Worm (Caenorhabditis elegans) whole organism, L3 larva: ENCODE results near the gene R155.5.

ENCODE experiments used
- R02D3.7 ChIP-seq: fragments of 150-350 bp; optimal IDR thresholded peaks from 2 replicates; lab custom pipeline; 2014; ENCODE audit warnings: missing biosample characterization, missing genetic modification characterization
- ZK546.5 ChIP-seq: sonication (generic microtip); optimal IDR thresholded peaks from 2 replicates; lab custom pipeline; 2017; ENCODE audit warnings: missing biosample characterization, missing genetic modification characterization
- aly-2 ChIP-seq: fragments of 150-350 bp; optimal IDR thresholded peaks from 2 replicates; lab custom pipeline; 2014; ENCODE audit warnings: missing biosample characterization, missing genetic modification characterization
- ama-1 ChIP-seq: fragments of 150-350 bp; optimal IDR thresholded peaks from 2 replicates; lab custom pipeline; 2018
- ceh-16 ChIP-seq: sonication (generic microtip); optimal IDR thresholded peaks from 2 replicates; lab custom pipeline; 2017; ENCODE audit warnings: missing biosample characterization, missing genetic modification characterization
- ceh-28 ChIP-seq: fragments of 150-350 bp; optimal IDR thresholded peaks from 2 replicates; lab custom pipeline; 2014; ENCODE audit warnings: missing biosample characterization, missing genetic modification reagents, missing genetic modification characterization
- ceh-82 ChIP-seq: fragments of 150-350 bp; optimal IDR thresholded peaks from 2 replicates; lab custom pipeline; 2014; ENCODE audit warnings: missing biosample characterization, missing genetic modification characterization
- ceh-9 ChIP-seq: sonication (generic microtip); optimal IDR thresholded peaks from 2 replicates; lab custom pipeline; 2018; ENCODE audit warnings: missing biosample characterization, missing genetic modification characterization
- daf-12 ChIP-seq: fragments of 150-350 bp; optimal IDR thresholded peaks from 2 replicates; lab custom pipeline; 2014; ENCODE audit warnings: missing biosample characterization, missing genetic modification reagents, missing genetic modification characterization
- egl-27 ChIP-seq: sonication (generic microtip); optimal IDR thresholded peaks from 4 replicates; lab custom pipeline; 2017; ENCODE audit warnings: missing biosample characterization, missing genetic modification reagents, missing genetic modification characterization
- egl-5 ChIP-seq: fragments of 150-350 bp; optimal IDR thresholded peaks from 2 replicates; lab custom pipeline; 2017; ENCODE audit warnings: missing biosample characterization, missing genetic modification reagents, missing genetic modification characterization, inconsistent platforms
- elt-1 ChIP-seq: fragments of 150-350 bp; optimal IDR thresholded peaks from 2 replicates; lab custom pipeline; 2014; ENCODE audit warnings: missing biosample characterization, missing genetic modification characterization
- elt-2 ChIP-seq: sonication (generic microtip); optimal IDR thresholded peaks from 2 replicates; lab custom pipeline; 2016; ENCODE audit warnings: missing genetic modification reagents, mild to moderate bottlenecking, missing genetic modification characterization, missing compliant biosample characterization
- elt-3 ChIP-seq, 3 experiments: fragments of 150-350 bp in 1 of 3; sonication (generic microtip) in 2 of 3; optimal IDR thresholded peaks; 2 replicates in 2 of 3; 4 replicates in 1 of 3; lab custom pipeline; 2014 to 2017; ENCODE audit warnings: missing biosample characterization in 3 of 3, missing genetic modification characterization in 3 of 3
- eor-1 ChIP-seq, 2 experiments: fragments of 150-350 bp; optimal IDR thresholded peaks; 2 replicates each; lab custom pipeline; 2014 to 2018; ENCODE audit warnings: missing biosample characterization in 2 of 2, missing genetic modification characterization in 2 of 2
- fkh-10 ChIP-seq: sonication (generic microtip); optimal IDR thresholded peaks from 2 replicates; lab custom pipeline; 2017; ENCODE audit warnings: missing biosample characterization, missing genetic modification reagents, missing genetic modification characterization
- fkh-2 ChIP-seq: fragments of 150-350 bp; optimal IDR thresholded peaks from 2 replicates; lab custom pipeline; 2014; ENCODE audit warnings: missing biosample characterization, missing genetic modification reagents, missing genetic modification characterization
- fos-1 ChIP-seq: fragments of 150-350 bp; optimal IDR thresholded peaks from 2 replicates; lab custom pipeline; 2014; ENCODE audit warnings: missing biosample characterization, missing genetic modification characterization
- hmg-11 ChIP-seq: sonication (generic microtip); optimal IDR thresholded peaks from 2 replicates; lab custom pipeline; 2016; ENCODE audit warnings: missing genetic modification characterization, missing compliant biosample characterization
- jun-1 ChIP-seq: fragments of 150-350 bp; optimal IDR thresholded peaks from 2 replicates; lab custom pipeline; 2014; ENCODE audit warnings: missing biosample characterization, missing genetic modification reagents, missing genetic modification characterization
- lin-15B ChIP-seq: fragments of 150-350 bp; optimal IDR thresholded peaks from 2 replicates; lab custom pipeline; 2014; ENCODE audit warnings: missing biosample characterization, missing genetic modification characterization
- lin-39 ChIP-seq: fragments of 150-350 bp; optimal IDR thresholded peaks from 2 replicates; lab custom pipeline; 2018; ENCODE audit warnings: missing biosample characterization, missing genetic modification reagents, missing genetic modification characterization
- lsy-12 ChIP-seq: sonication (generic microtip); optimal IDR thresholded peaks from 2 replicates; lab custom pipeline; 2016; ENCODE audit warnings: mild to moderate bottlenecking, missing genetic modification characterization, missing compliant biosample characterization
- mdl-1 ChIP-seq: fragments of 150-350 bp; optimal IDR thresholded peaks from 2 replicates; lab custom pipeline; 2014; ENCODE audit warnings: missing biosample characterization, missing genetic modification characterization
- mml-1 ChIP-seq: fragments of 150-350 bp; sonication (generic microtip); optimal IDR thresholded peaks from 3 replicates; lab custom pipeline; 2014; ENCODE audit warnings: missing biosample characterization, missing genetic modification characterization
- nfya-1 ChIP-seq: sonication (generic microtip); optimal IDR thresholded peaks from 2 replicates; lab custom pipeline; 2017; ENCODE audit warnings: missing genetic modification characterization, mild to moderate bottlenecking, missing compliant biosample characterization, antibody characterized with exemption, moderate library complexity; ENCODE audit not compliant: insufficient read depth
- nhr-11 ChIP-seq: fragments of 150-350 bp; optimal IDR thresholded peaks from 2 replicates; lab custom pipeline; 2014; ENCODE audit warnings: missing biosample characterization, missing genetic modification characterization
- nhr-12 ChIP-seq: fragments of 150-350 bp; optimal IDR thresholded peaks from 2 replicates; lab custom pipeline; 2014; ENCODE audit warnings: missing biosample characterization, missing genetic modification characterization
- nhr-23 ChIP-seq: fragments of 150-350 bp; optimal IDR thresholded peaks from 2 replicates; lab custom pipeline; 2014; ENCODE audit warnings: missing biosample characterization, missing genetic modification reagents, missing genetic modification characterization
- nhr-237 ChIP-seq: fragments of 150-350 bp; optimal IDR thresholded peaks from 2 replicates; lab custom pipeline; 2014; ENCODE audit warnings: missing biosample characterization, missing genetic modification characterization
- nhr-25 ChIP-seq: sonication (generic microtip); optimal IDR thresholded peaks from 2 replicates; lab custom pipeline; 2017; ENCODE audit warnings: missing biosample characterization, missing genetic modification characterization
- nhr-28 ChIP-seq: fragments of 150-350 bp; optimal IDR thresholded peaks from 2 replicates; lab custom pipeline; 2014; ENCODE audit warnings: missing biosample characterization, missing genetic modification characterization
- nhr-43 ChIP-seq: sonication (generic microtip); optimal IDR thresholded peaks from 2 replicates; lab custom pipeline; 2016; ENCODE audit warnings: mild to moderate bottlenecking, missing genetic modification characterization, missing compliant biosample characterization; ENCODE audit not compliant: poor library complexity, severe bottlenecking
- nhr-76 ChIP-seq: fragments of 150-350 bp; sonication (generic microtip); optimal IDR thresholded peaks from 5 replicates; lab custom pipeline; 2014; ENCODE audit warnings: missing biosample characterization, missing genetic modification characterization
- nhr-77 ChIP-seq: fragments of 150-350 bp; optimal IDR thresholded peaks from 2 replicates; lab custom pipeline; 2014; ENCODE audit warnings: missing biosample characterization, missing genetic modification characterization
- pha-4 ChIP-seq: fragments of 150-350 bp; optimal IDR thresholded peaks from 2 replicates; lab custom pipeline; 2014; ENCODE audit warnings: missing biosample characterization, missing genetic modification reagents, missing genetic modification characterization
- pqm-1 ChIP-seq: fragments of 150-350 bp; optimal IDR thresholded peaks from 2 replicates; lab custom pipeline; 2017; ENCODE audit warnings: missing biosample characterization, missing genetic modification characterization, inconsistent platforms
- sea-2 ChIP-seq: fragments of 150-350 bp; sonication (generic microtip); optimal IDR thresholded peaks from 4 replicates; lab custom pipeline; 2014; ENCODE audit warnings: missing biosample characterization, missing genetic modification reagents, missing genetic modification characterization
- skn-1 ChIP-seq: fragments of 150-350 bp; optimal IDR thresholded peaks from 2 replicates; lab custom pipeline; 2014; ENCODE audit warnings: missing biosample characterization, missing genetic modification characterization
- snpc-4 ChIP-seq: fragments of 150-350 bp; optimal IDR thresholded peaks from 2 replicates; lab custom pipeline; 2014; ENCODE audit warnings: missing biosample characterization, missing genetic modification characterization
- tbx-2 ChIP-seq: sonication (generic microtip); optimal IDR thresholded peaks from 2 replicates; lab custom pipeline; 2016; ENCODE audit warnings: mild to moderate bottlenecking, missing genetic modification characterization, missing compliant biosample characterization
- unc-39 ChIP-seq: sonication (generic microtip); optimal IDR thresholded peaks from 4 replicates; lab custom pipeline; 2017; ENCODE audit warnings: missing biosample characterization, missing genetic modification characterization
- unc-62 ChIP-seq: fragments of 150-350 bp; sonication (generic microtip); optimal IDR thresholded peaks from 4 replicates; lab custom pipeline; 2014; ENCODE audit warnings: missing biosample characterization, missing genetic modification reagents, missing genetic modification characterization
- zag-1 ChIP-seq: fragments of 150-350 bp; optimal IDR thresholded peaks from 2 replicates; lab custom pipeline; 2014; ENCODE audit warnings: missing biosample characterization, missing genetic modification characterization
- ztf-11 ChIP-seq: fragments of 150-350 bp; optimal IDR thresholded peaks from 2 replicates; lab custom pipeline; 2014; ENCODE audit warnings: missing biosample characterization, missing genetic modification characterization
- ztf-4 ChIP-seq: fragments of 150-350 bp; optimal IDR thresholded peaks from 2 replicates; lab custom pipeline; 2014; ENCODE audit warnings: missing biosample characterization, missing genetic modification characterization

The R155.5 gene

DNA sequence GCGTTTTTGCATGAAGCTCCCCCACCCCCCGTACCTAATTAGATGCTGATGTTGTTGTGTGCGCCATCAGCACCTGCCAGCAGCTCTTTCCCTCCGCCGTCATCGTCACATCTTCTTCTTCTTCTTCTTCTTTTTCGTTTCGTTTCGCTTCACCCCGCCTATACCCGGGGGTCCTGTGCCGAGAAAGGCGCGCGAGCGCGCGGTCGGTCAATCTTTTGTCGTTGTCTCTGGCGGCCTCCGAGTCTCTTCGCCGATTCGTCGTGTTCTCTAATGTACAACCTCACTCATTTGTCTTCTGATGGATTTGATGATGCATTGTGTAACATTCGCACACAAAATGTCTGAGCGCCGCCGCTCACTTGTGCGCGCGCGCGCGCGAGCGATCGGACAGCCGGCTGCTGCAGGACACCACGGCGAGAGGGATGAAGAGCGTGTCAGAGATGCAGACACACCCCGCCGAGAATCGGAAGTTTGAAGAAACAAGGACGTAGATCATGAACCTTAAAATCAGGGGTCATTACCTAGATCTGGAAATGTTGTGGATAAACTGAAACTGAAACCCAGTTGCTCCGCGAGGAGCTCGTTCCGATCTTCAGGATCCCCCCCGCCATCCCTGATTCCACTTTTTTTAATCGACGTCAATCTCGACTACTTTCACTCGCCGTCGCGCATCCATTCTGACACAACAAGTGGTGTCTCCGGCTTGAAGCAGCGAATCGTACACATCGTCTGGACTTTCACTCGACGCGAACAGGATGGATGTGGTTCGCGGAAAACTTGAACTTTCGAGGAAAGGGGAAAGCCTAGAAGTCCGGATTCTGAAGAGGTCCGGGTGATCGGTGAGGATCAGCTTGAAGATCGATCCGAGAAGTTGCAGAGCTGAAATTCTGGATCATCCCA lies 46.7 kb downstream of the R155.5 start:
- peak; percentile 73 for TF ChIP-seq tbx-2
- TF ChIP-seq ceh-28 (tag; lab: Kevin White, UChicago), result peak; percentile 68
- peak; percentile 94 for TF ChIP-seq nhr-23 (tag; lab: Kevin White, UChicago)
- peak; percentile 89 for TF ChIP-seq pha-4 (tag; lab: Kevin White, UChicago)
- TF ChIP-seq sea-2 (GFP tag; lab: Kevin White, UChicago), result peak; percentile 57
- no peak for TF ChIP-seq nhr-76 (tag; lab: Kevin White, UChicago)
- TF ChIP-seq nhr-237 (tag; lab: Kevin White, UChicago), result no peak
- TF ChIP-seq ceh-16, result peak; percentile 46
- TF ChIP-seq mml-1 (tag; lab: Kevin White, UChicago), result no peak
- TF ChIP-seq R02D3.7, result peak; percentile 57
- no peak for TF ChIP-seq pqm-1 (tag; lab: Kevin White, UChicago)
- peak; percentile 96 for TF ChIP-seq egl-27 (tag; lab: Kevin White, UChicago)
- TF ChIP-seq mdl-1, result peak; percentile 56
- TF ChIP-seq elt-3 (tag; optimal IDR thresholded peaks at IDR 0.05; lab: Kevin White, UChicago), result peak in 1 of 3 experiments; percentile 49
- peak; percentile 29 for TF ChIP-seq nhr-11 (tag; lab: Kevin White, UChicago)
- peak; percentile 85 for TF ChIP-seq nhr-43 (tag; lab: Kevin White, UChicago)
- no peak for TF ChIP-seq ztf-11
- no peak for TF ChIP-seq eor-1 (tag; optimal IDR thresholded peaks at IDR 0.05; lab: Kevin White, UChicago)
- no peak for TF ChIP-seq elt-2
- TF ChIP-seq nhr-12, result no peak
- TF ChIP-seq unc-62 (GFP tag; lab: Kevin White, UChicago), result peak; percentile 96
- peak; percentile 46 for TF ChIP-seq fkh-10 (GFP tag; lab: Kevin White, UChicago)
- peak; percentile 16 for TF ChIP-seq ama-1 (lab: Kevin White, UChicago)
- TF ChIP-seq nhr-77 (tag; lab: Kevin White, UChicago), result no peak
- TF ChIP-seq fkh-2 (tag; lab: Kevin White, UChicago), result no peak
- TF ChIP-seq lin-15B (tag; lab: Kevin White, UChicago), result peak; percentile 58
- TF ChIP-seq nhr-25 (tag; lab: Kevin White, UChicago), result peak; percentile 97
- peak; percentile 60 for TF ChIP-seq skn-1 (tag; lab: Kevin White, UChicago)
- TF ChIP-seq hmg-11, result peak; percentile 77
- TF ChIP-seq aly-2 (tag; lab: Kevin White, UChicago), result no peak
- no peak for TF ChIP-seq daf-12 (tag; lab: Kevin White, UChicago)
- peak; percentile 92 for TF ChIP-seq nfya-1 (tag; lab: Kevin White, UChicago)
- no peak for TF ChIP-seq nhr-28 (tag; lab: Kevin White, UChicago)
- TF ChIP-seq lsy-12 (tag; lab: Kevin White, UChicago), result peak; percentile 84
- TF ChIP-seq ZK546.5 (tag; lab: Kevin White, UChicago), result no peak
- TF ChIP-seq elt-1 (tag; lab: Kevin White, UChicago), result peak; percentile 92
- TF ChIP-seq snpc-4 (tag; lab: Kevin White, UChicago), result peak; percentile 46
- peak; percentile 91 for TF ChIP-seq jun-1 (tag; lab: Kevin White, UChicago)
- TF ChIP-seq zag-1 (tag; lab: Kevin White, UChicago), result peak; percentile 33
- peak; percentile 100 for TF ChIP-seq lin-39 (tag; lab: Kevin White, UChicago)
- peak; percentile 65 for TF ChIP-seq ceh-82 (tag; lab: Kevin White, UChicago)
- TF ChIP-seq egl-5 (tag; lab: Kevin White, UChicago), result peak; percentile 72
- TF ChIP-seq fos-1 (tag; lab: Kevin White, UChicago), result peak; percentile 12
- no peak for TF ChIP-seq ceh-9 (tag; lab: Kevin White, UChicago)
- no peak for TF ChIP-seq unc-39 (tag; lab: Kevin White, UChicago)
- no peak for TF ChIP-seq ztf-4 (tag; lab: Kevin White, UChicago)
